Worm (Caenorhabditis elegans) whole organism, L4 larva: ENCODE measurements around the gene C39D10.5.

Experiments used
- F26F4.8 ChIP-seq: fragments of 200-800 bp; sonication (Bioruptor generic); conservative IDR thresholded peaks from 2 replicates; pipeline ENCODE4 v1.3.6; 2022; ENCODE audit warnings: missing genetic modification characterization, missing compliant biosample characterization
- F49E8.2 ChIP-seq: sonication (generic microtip); optimal IDR thresholded peaks from 2 replicates; lab custom pipeline; 2016; ENCODE audit warnings: missing compliant biosample characterization, mild to moderate bottlenecking, missing genetic modification characterization, borderline replicate concordance
- Y48G9A.11 ChIP-seq: fragments of 200-800 bp; sonication (Bioruptor generic); IDR thresholded peaks from 2 replicates; pipeline ENCODE4 v1.3.6; 2022; ENCODE audit warnings: missing genetic modification reagents, missing genetic modification characterization, missing compliant biosample characterization
- ZK546.5 ChIP-seq, 2 experiments: sonication (generic microtip); optimal IDR thresholded peaks; 2 replicates each; lab custom pipeline; 2017; ENCODE audit warnings: missing biosample characterization in 2 of 2, missing genetic modification characterization in 2 of 2
- ceh-82 ChIP-seq: sonication (generic microtip); optimal IDR thresholded peaks from 2 replicates; lab custom pipeline; 2017; ENCODE audit warnings: missing biosample characterization, missing genetic modification characterization
- dpl-1 ChIP-seq: fragments of 150-350 bp; optimal IDR thresholded peaks from 2 replicates; lab custom pipeline; 2014; ENCODE audit warnings: missing biosample characterization, missing genetic modification reagents, missing genetic modification characterization
- lsy-2 ChIP-seq, 2 experiments: fragments of 150-350 bp in 1 of 2; sonication (generic microtip) in 1 of 2; optimal IDR thresholded peaks; 2 replicates each; lab custom pipeline; 2014 to 2017; ENCODE audit warnings: missing biosample characterization in 2 of 2, missing genetic modification characterization in 2 of 2
- nhr-11 ChIP-seq: fragments of 150-350 bp; optimal IDR thresholded peaks from 2 replicates; lab custom pipeline; 2014; ENCODE audit warnings: missing biosample characterization, missing genetic modification characterization
- nhr-237 ChIP-seq: sonication (generic microtip); optimal IDR thresholded peaks from 2 replicates; lab custom pipeline; 2017; ENCODE audit warnings: missing biosample characterization, missing genetic modification characterization
- nhr-42 ChIP-seq: fragments of 200-800 bp; sonication (Bioruptor generic); IDR thresholded peaks from 2 replicates; pipeline ENCODE4 v1.3.6; 2022; ENCODE audit warnings: missing genetic modification characterization, missing compliant biosample characterization
- zag-1 ChIP-seq: fragments of 150-350 bp; optimal IDR thresholded peaks from 2 replicates; lab custom pipeline; 2014; ENCODE audit warnings: missing biosample characterization, missing genetic modification characterization

DNA sequence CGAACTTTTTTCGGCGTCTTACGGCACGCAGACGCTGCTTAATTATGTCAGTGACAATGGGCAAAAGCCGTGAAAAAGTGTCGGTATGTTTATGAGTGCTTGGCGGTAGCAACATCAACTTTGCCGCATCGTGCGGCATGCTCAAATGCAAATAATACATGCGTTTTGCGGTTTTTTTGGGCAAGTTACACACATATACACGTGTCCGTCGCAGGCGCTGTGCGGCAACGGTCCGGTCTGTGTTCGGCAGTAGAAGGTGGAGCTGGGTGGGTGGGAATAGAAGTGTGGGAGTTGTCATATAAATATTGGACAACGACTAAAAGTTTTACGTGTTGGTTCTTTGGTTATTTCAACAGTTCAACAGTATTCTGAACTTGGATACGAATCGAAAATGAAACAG lies 50.0 kb downstream of the C39D10.5 start, which contains the start of gene idpp-11:
- TF ChIP-seq nhr-11 (tag; lab: Kevin White, UChicago): no peak
- TF ChIP-seq Y48G9A.11: no peak
- no peak for TF ChIP-seq ZK546.5 (tag; optimal IDR thresholded peaks at IDR 0.05; lab: Kevin White, UChicago)
- no peak for TF ChIP-seq F26F4.8 (GFP tag; lab: Robert Waterston, UW)
- TF ChIP-seq ceh-82 (tag; lab: Kevin White, UChicago): no peak
- TF ChIP-seq F49E8.2 (tag; lab: Kevin White, UChicago): no peak
- no peak for TF ChIP-seq dpl-1 (GFP tag; lab: Kevin White, UChicago)
- no peak for TF ChIP-seq zag-1 (tag; lab: Kevin White, UChicago)
- no peak for TF ChIP-seq nhr-237 (tag; lab: Kevin White, UChicago)
- TF ChIP-seq nhr-42 (GFP tag; lab: Robert Waterston, UW): no peak
- no peak for TF ChIP-seq lsy-2 (tag; optimal IDR thresholded peaks at IDR 0.05; lab: Kevin White, UChicago)
